Worm (Caenorhabditis elegans) whole organism, late embryonic: ENCODE data around the gene irld-67.

Source experiments
- ahr-1 ChIP-seq: sonication (generic microtip); optimal IDR thresholded peaks from 2 replicates; lab custom pipeline; 2016; ENCODE audit warnings: missing genetic modification characterization, missing compliant biosample characterization
- ama-1 ChIP-seq: fragments of 150-350 bp; optimal IDR thresholded peaks from 2 replicates; lab custom pipeline; 2014
- ceh-34 ChIP-seq: sonication (generic microtip); optimal IDR thresholded peaks from 2 replicates; lab custom pipeline; 2016; ENCODE audit warnings: mild to moderate bottlenecking, missing genetic modification characterization, missing compliant biosample characterization
- ets-4 ChIP-seq: sonication (generic microtip); optimal IDR thresholded peaks from 2 replicates; lab custom pipeline; 2016; ENCODE audit warnings: missing genetic modification characterization, missing compliant biosample characterization
- hlh-30 ChIP-seq: sonication (generic microtip); optimal IDR thresholded peaks from 2 replicates; lab custom pipeline; 2017; ENCODE audit warnings: antibody characterized with exemption, missing genetic modification characterization, missing compliant biosample characterization; ENCODE audit not compliant: insufficient read depth
- nfya-1 ChIP-seq: sonication (generic microtip); optimal IDR thresholded peaks from 2 replicates; lab custom pipeline; 2017; ENCODE audit warnings: missing genetic modification characterization, mild to moderate bottlenecking, missing compliant biosample characterization, antibody characterized with exemption, moderate library complexity
- pha-2 ChIP-seq: sonication (generic microtip); optimal IDR thresholded peaks from 2 replicates; lab custom pipeline; 2017; ENCODE audit warnings: mild to moderate bottlenecking, missing genetic modification characterization, missing compliant biosample characterization
- pha-4 ChIP-seq: fragments of 150-350 bp; optimal IDR thresholded peaks from 2 replicates; lab custom pipeline; 2018; ENCODE audit warnings: missing biosample characterization, missing genetic modification reagents, missing genetic modification characterization
- tbx-7 ChIP-seq: sonication (generic microtip); optimal IDR thresholded peaks from 2 replicates; lab custom pipeline; 2016; ENCODE audit warnings: missing genotype, missing genetic modification characterization, missing compliant biosample characterization

ce11 chrII:2921860-2922259 lies 12.4 kb downstream of the irld-67 start:
- TF ChIP-seq tbx-7 (tag; lab: Kevin White, UChicago) (no peak), nfya-1 (no peak), ets-4 (no peak), ahr-1 (tag; lab: Kevin White, UChicago) (no peak), pha-4 (tag; lab: Kevin White, UChicago) (no peak), ama-1 (no peak), pha-2 (tag; lab: Kevin White, UChicago) (no peak), hlh-30 (tag; lab: Kevin White, UChicago) (no peak), ceh-34 (tag; lab: Kevin White, UChicago) (no peak)
